Worm (Caenorhabditis elegans): Measurements from ENCODE around the gene Y34B4A.10.

The Y34B4A.10 gene

DNA sequence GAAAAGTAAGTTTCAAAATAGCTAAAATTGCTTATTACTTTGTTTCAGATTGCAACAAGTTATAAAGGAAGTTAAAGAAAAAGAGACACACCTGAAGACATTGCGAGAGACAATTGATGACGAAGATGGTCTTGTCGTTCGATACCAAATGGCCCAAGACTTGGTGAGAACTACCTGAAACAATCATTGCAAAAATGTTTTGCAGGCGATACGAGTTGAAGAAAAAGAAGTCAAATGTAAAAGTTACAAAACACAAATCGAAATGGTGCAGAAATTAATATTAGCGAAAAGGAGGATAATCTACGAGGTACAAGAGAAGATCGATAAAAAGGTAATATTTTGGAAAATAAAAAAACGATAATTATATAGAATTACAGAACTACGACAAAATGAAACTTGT lies 30.0 kb downstream of the Y34B4A.10 start, which contains the start of gene rga-8:
Gene rga-8, minus strand, starts transcription at position 101 of the 400 bp plus-strand sequence.
- TF ChIP-seq attf-3 (GFP tag; conservative IDR thresholded peaks at IDR 0.05) (no peak), hmg-20 (GFP tag; IDR thresholded peaks at IDR 0.05) (no peak), nfya-1 (tag; optimal IDR thresholded peaks at IDR 0.05; ENCODE audit: borderline replicate concordance, insufficient read depth) (no peak), hlh-12 (tag; optimal IDR thresholded peaks at IDR 0.05) (no peak), B0336.3 (GFP tag; IDR thresholded peaks at IDR 0.05) (no peak), nhr-27 (tag; optimal IDR thresholded peaks at IDR 0.05) (no peak)

DNA sequence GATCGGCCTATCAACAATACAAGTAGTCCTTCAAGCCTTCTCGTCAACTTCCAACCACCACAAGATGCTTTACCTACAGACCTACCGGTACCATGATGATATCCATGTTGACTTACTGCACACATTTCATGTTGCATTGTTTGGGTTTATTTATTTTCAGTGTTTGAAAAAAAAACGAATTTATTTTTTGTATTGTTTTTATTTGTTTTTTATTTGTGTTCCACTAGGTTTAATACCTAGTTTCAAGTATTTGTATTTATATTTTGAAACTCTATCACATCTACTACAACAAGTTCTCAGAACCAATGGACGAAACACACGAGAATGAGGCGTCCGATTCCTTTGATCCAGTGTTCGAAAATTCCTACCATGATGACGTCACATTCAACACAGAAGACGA lies 33.8 kb downstream of the Y34B4A.10 start, which contains the start of gene vps-41:
Gene vps-41, plus strand, starts transcription at position 301 of the 400 bp plus-strand sequence.
- TF ChIP-seq madf-3 (GFP tag; IDR thresholded peaks at IDR 0.05) (no peak), him-1 (tag; optimal IDR thresholded peaks at IDR 0.05) (no peak), F22D6.2 (tag; optimal IDR thresholded peaks at IDR 0.05) (no peak), F23B12.7 (tag; optimal IDR thresholded peaks at IDR 0.05; ENCODE audit: insufficient read depth) (no peak), aptf-2 (GFP tag; conservative IDR thresholded peaks at IDR 0.05) (no peak), lsl-1 (GFP tag; optimal IDR thresholded peaks at IDR 0.05) (no peak), rcor-1 (GFP tag; IDR thresholded peaks at IDR 0.05) (no peak), dpff-1 (tag; optimal IDR thresholded peaks at IDR 0.05) (no peak), Y53F4B.3 (GFP tag; IDR thresholded peaks at IDR 0.05) (no peak), F10E7.11 (tag; optimal IDR thresholded peaks at IDR 0.05) (no peak), snpc-3.4 (tag; optimal IDR thresholded peaks at IDR 0.05) (no peak)

DNA sequence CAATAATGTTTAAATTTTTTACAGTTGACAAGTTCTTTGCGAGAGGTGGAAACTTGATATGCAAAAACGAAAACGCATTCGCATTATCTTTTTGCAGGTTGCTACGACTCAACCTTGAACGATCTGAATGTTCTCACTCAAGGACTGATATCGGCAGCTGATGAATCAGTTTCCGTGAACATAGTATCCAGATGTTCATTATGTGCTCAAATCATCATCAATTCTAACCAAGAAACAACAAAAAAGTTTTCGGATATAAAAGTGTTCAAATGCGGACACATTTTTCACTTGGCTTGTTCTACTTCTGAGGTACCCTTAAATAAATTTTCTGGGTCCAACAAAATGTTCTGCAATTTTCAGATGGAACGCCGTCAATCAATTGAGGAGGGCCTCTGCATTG lies 39.4 kb downstream of the Y34B4A.10 start:
- TF ChIP-seq nhr-27 (tag; optimal IDR thresholded peaks at IDR 0.05) (no peak), Y53F4B.3 (GFP tag; IDR thresholded peaks at IDR 0.05) (no peak), madf-8 (GFP tag; conservative IDR thresholded peaks at IDR 0.05) (no peak)

DNA sequence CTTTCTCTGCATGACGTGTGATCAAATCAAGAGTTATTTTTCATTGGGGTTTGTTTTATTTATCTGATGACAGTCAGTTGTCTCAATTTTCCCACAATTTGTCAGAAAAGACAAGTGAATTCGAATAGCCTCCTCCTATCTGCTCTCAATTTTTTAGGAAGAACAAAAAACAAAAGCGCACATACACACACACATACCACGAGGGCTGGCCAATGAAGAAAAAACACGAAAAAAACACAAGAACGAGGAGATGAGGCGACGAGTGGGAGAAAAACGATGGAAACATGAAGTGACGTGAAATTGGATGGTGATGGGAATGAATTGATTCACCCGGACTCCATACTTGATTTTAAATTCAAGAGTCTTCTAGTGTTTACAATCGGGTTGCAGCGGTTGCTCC lies 44.2 kb downstream of the Y34B4A.10 start:
- TF ChIP-seq mes-4 (tag; optimal IDR thresholded peaks at IDR 0.05) (no peak), cebp-1 (GFP tag; IDR thresholded peaks at IDR 0.05) (no peak), cebp-1 (tag; optimal IDR thresholded peaks at IDR 0.05) (no peak), nhr-179 (tag; optimal IDR thresholded peaks at IDR 0.05) (no peak), F10E7.11 (tag; optimal IDR thresholded peaks at IDR 0.05) (no peak), attf-5 (GFP tag; optimal IDR thresholded peaks at IDR 0.05) (no peak), ama-1 (optimal IDR thresholded peaks at IDR 0.05) (no peak), ama-1 (GFP tag; optimal IDR thresholded peaks at IDR 0.05) (no peak)

DNA sequence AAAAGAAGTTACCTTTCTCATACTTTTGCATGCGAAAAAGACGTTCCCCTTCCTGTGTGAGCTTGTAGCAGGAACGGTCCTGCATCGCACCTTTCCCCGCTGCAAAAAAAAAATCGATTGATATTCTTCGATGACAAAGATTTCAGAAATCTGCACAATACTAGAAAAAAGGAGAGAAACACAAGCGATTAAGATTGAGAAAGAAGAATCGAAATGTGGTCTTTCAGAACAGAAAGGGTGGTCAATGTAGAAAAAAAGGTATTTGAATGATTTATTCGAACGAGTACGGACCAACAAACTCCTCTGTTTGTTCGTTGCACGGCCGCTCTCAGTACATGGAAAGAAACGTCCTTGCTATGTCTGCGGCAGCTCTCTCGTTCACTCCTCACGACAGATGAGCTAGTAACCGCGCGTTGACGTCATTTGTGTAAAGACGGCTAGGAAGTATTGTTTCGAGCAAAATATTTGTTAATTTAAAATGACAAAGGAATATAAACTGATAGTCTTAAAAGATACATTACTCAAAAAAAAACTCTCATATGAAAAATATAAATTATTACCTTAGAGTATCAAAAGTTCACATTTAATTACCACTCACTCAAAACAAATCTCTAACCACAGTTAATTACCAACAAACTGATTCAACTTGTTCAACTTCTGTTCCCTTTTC lies 48.4 kb downstream of the Y34B4A.10 start, which contains the start of gene ift-81:
Gene ift-81, plus strand, starts transcription at position 620 of the 670 bp plus-strand sequence.
- TF ChIP-seq ceh-91 (GFP tag; IDR thresholded peaks at IDR 0.05) = no peak
- peak; percentile 82 for TF ChIP-seq ztf-18 (tag; optimal IDR thresholded peaks at IDR 0.05)
- TF ChIP-seq K12H6.12 (tag; optimal IDR thresholded peaks at IDR 0.05) = peak; percentile 10
- peak; percentile 32 for TF ChIP-seq lin-40 (tag; optimal IDR thresholded peaks at IDR 0.05)

All from whole organism, young adult.